Worm (Caenorhabditis elegans) whole organism, L3 larva: ENCODE measurements around the gene F26F2.3.

Source experiments
- R02D3.7 ChIP-seq: fragments of 150-350 bp; optimal IDR thresholded peaks from 2 replicates; lab custom pipeline; 2014; ENCODE audit warnings: missing biosample characterization, missing genetic modification characterization
- aly-2 ChIP-seq: fragments of 150-350 bp; optimal IDR thresholded peaks from 2 replicates; lab custom pipeline; 2014; ENCODE audit warnings: missing biosample characterization, missing genetic modification characterization
- ama-1 ChIP-seq: fragments of 150-350 bp; optimal IDR thresholded peaks from 2 replicates; lab custom pipeline; 2018
- ceh-16 ChIP-seq: sonication (generic microtip); optimal IDR thresholded peaks from 2 replicates; lab custom pipeline; 2017; ENCODE audit warnings: missing biosample characterization, missing genetic modification characterization
- ceh-28 ChIP-seq: fragments of 150-350 bp; optimal IDR thresholded peaks from 2 replicates; lab custom pipeline; 2014; ENCODE audit warnings: missing biosample characterization, missing genetic modification reagents, missing genetic modification characterization
- ceh-9 ChIP-seq: sonication (generic microtip); optimal IDR thresholded peaks from 2 replicates; lab custom pipeline; 2018; ENCODE audit warnings: missing biosample characterization, missing genetic modification characterization
- daf-12 ChIP-seq: fragments of 150-350 bp; optimal IDR thresholded peaks from 2 replicates; lab custom pipeline; 2014; ENCODE audit warnings: missing biosample characterization, missing genetic modification reagents, missing genetic modification characterization
- egl-27 ChIP-seq: sonication (generic microtip); optimal IDR thresholded peaks from 4 replicates; lab custom pipeline; 2017; ENCODE audit warnings: missing biosample characterization, missing genetic modification reagents, missing genetic modification characterization
- elt-1 ChIP-seq: fragments of 150-350 bp; optimal IDR thresholded peaks from 2 replicates; lab custom pipeline; 2014; ENCODE audit warnings: missing biosample characterization, missing genetic modification characterization
- elt-2 ChIP-seq: sonication (generic microtip); optimal IDR thresholded peaks from 2 replicates; lab custom pipeline; 2016; ENCODE audit warnings: missing genetic modification reagents, mild to moderate bottlenecking, missing genetic modification characterization, missing compliant biosample characterization
- elt-3 ChIP-seq, 3 experiments: fragments of 150-350 bp in 1 of 3; sonication (generic microtip) in 2 of 3; optimal IDR thresholded peaks; 2 replicates in 2 of 3; 4 replicates in 1 of 3; lab custom pipeline; 2014 to 2017; ENCODE audit warnings: missing biosample characterization in 3 of 3, missing genetic modification characterization in 3 of 3
- fkh-2 ChIP-seq: fragments of 150-350 bp; optimal IDR thresholded peaks from 2 replicates; lab custom pipeline; 2014; ENCODE audit warnings: missing biosample characterization, missing genetic modification reagents, missing genetic modification characterization
- fos-1 ChIP-seq: fragments of 150-350 bp; optimal IDR thresholded peaks from 2 replicates; lab custom pipeline; 2014; ENCODE audit warnings: missing biosample characterization, missing genetic modification characterization
- hmg-11 ChIP-seq: sonication (generic microtip); optimal IDR thresholded peaks from 2 replicates; lab custom pipeline; 2016; ENCODE audit warnings: missing genetic modification characterization, missing compliant biosample characterization
- lin-15B ChIP-seq: fragments of 150-350 bp; optimal IDR thresholded peaks from 2 replicates; lab custom pipeline; 2014; ENCODE audit warnings: missing biosample characterization, missing genetic modification characterization
- lin-39 ChIP-seq: fragments of 150-350 bp; optimal IDR thresholded peaks from 2 replicates; lab custom pipeline; 2018; ENCODE audit warnings: missing biosample characterization, missing genetic modification reagents, missing genetic modification characterization
- lsy-12 ChIP-seq: sonication (generic microtip); optimal IDR thresholded peaks from 2 replicates; lab custom pipeline; 2016; ENCODE audit warnings: mild to moderate bottlenecking, missing genetic modification characterization, missing compliant biosample characterization
- mdl-1 ChIP-seq: fragments of 150-350 bp; optimal IDR thresholded peaks from 2 replicates; lab custom pipeline; 2014; ENCODE audit warnings: missing biosample characterization, missing genetic modification characterization
- mml-1 ChIP-seq: fragments of 150-350 bp; sonication (generic microtip); optimal IDR thresholded peaks from 3 replicates; lab custom pipeline; 2014; ENCODE audit warnings: missing biosample characterization, missing genetic modification characterization
- nfya-1 ChIP-seq: sonication (generic microtip); optimal IDR thresholded peaks from 2 replicates; lab custom pipeline; 2017; ENCODE audit warnings: missing genetic modification characterization, mild to moderate bottlenecking, missing compliant biosample characterization, antibody characterized with exemption, moderate library complexity; ENCODE audit not compliant: insufficient read depth
- nhr-11 ChIP-seq: fragments of 150-350 bp; optimal IDR thresholded peaks from 2 replicates; lab custom pipeline; 2014; ENCODE audit warnings: missing biosample characterization, missing genetic modification characterization
- nhr-12 ChIP-seq: fragments of 150-350 bp; optimal IDR thresholded peaks from 2 replicates; lab custom pipeline; 2014; ENCODE audit warnings: missing biosample characterization, missing genetic modification characterization
- nhr-237 ChIP-seq: fragments of 150-350 bp; optimal IDR thresholded peaks from 2 replicates; lab custom pipeline; 2014; ENCODE audit warnings: missing biosample characterization, missing genetic modification characterization
- nhr-25 ChIP-seq: sonication (generic microtip); optimal IDR thresholded peaks from 2 replicates; lab custom pipeline; 2017; ENCODE audit warnings: missing biosample characterization, missing genetic modification characterization
- nhr-43 ChIP-seq: sonication (generic microtip); optimal IDR thresholded peaks from 2 replicates; lab custom pipeline; 2016; ENCODE audit warnings: mild to moderate bottlenecking, missing genetic modification characterization, missing compliant biosample characterization; ENCODE audit not compliant: poor library complexity, severe bottlenecking
- nhr-67 ChIP-seq: fragments of 150-350 bp; optimal IDR thresholded peaks from 2 replicates; lab custom pipeline; 2014; ENCODE audit warnings: missing biosample characterization, missing genetic modification characterization
- nhr-76 ChIP-seq: fragments of 150-350 bp; sonication (generic microtip); optimal IDR thresholded peaks from 5 replicates; lab custom pipeline; 2014; ENCODE audit warnings: missing biosample characterization, missing genetic modification characterization
- nhr-77 ChIP-seq: fragments of 150-350 bp; optimal IDR thresholded peaks from 2 replicates; lab custom pipeline; 2014; ENCODE audit warnings: missing biosample characterization, missing genetic modification characterization
- pha-4 ChIP-seq: fragments of 150-350 bp; optimal IDR thresholded peaks from 2 replicates; lab custom pipeline; 2014; ENCODE audit warnings: missing biosample characterization, missing genetic modification reagents, missing genetic modification characterization
- sea-2 ChIP-seq: fragments of 150-350 bp; sonication (generic microtip); optimal IDR thresholded peaks from 4 replicates; lab custom pipeline; 2014; ENCODE audit warnings: missing biosample characterization, missing genetic modification reagents, missing genetic modification characterization
- skn-1 ChIP-seq: fragments of 150-350 bp; optimal IDR thresholded peaks from 2 replicates; lab custom pipeline; 2014; ENCODE audit warnings: missing biosample characterization, missing genetic modification characterization
- tbx-2 ChIP-seq: sonication (generic microtip); optimal IDR thresholded peaks from 2 replicates; lab custom pipeline; 2016; ENCODE audit warnings: mild to moderate bottlenecking, missing genetic modification characterization, missing compliant biosample characterization
- unc-39 ChIP-seq: sonication (generic microtip); optimal IDR thresholded peaks from 4 replicates; lab custom pipeline; 2017; ENCODE audit warnings: missing biosample characterization, missing genetic modification characterization
- unc-62 ChIP-seq: fragments of 150-350 bp; sonication (generic microtip); optimal IDR thresholded peaks from 4 replicates; lab custom pipeline; 2014; ENCODE audit warnings: missing biosample characterization, missing genetic modification reagents, missing genetic modification characterization
- ztf-11 ChIP-seq: fragments of 150-350 bp; optimal IDR thresholded peaks from 2 replicates; lab custom pipeline; 2014; ENCODE audit warnings: missing biosample characterization, missing genetic modification characterization
- ztf-4 ChIP-seq: fragments of 150-350 bp; optimal IDR thresholded peaks from 2 replicates; lab custom pipeline; 2014; ENCODE audit warnings: missing biosample characterization, missing genetic modification characterization

F26F2.3 gene

DNA sequence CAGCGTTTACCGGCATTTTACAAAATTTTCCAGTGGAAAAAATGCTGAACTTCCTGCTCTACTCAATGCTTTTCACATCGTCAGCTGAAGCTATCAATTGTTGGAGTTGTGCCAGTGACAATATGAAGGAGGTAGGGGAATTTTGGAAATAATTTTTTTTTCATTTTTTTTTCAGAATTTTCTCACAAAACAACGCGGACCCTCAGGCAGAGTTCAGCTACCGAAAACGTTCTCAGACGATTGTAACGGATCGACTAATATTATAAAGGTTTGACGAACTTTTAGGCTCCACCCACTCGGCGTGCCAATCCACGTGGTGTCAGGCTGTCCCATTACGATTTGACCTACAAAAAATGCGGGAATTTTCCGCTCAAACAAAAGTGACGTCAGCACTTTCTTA lies 13.2 kb upstream of the F26F2.3 start, which contains the start of gene F26F2.8:
TSS of gene F26F2.8 (plus strand) at position 13 of the 400 bp plus-strand sequence.
- TF ChIP-seq mml-1 (no peak), nhr-43 (tag; lab: Kevin White, UChicago) (no peak), lin-39 (tag; lab: Kevin White, UChicago) (no peak), nhr-25 (no peak)

DNA sequence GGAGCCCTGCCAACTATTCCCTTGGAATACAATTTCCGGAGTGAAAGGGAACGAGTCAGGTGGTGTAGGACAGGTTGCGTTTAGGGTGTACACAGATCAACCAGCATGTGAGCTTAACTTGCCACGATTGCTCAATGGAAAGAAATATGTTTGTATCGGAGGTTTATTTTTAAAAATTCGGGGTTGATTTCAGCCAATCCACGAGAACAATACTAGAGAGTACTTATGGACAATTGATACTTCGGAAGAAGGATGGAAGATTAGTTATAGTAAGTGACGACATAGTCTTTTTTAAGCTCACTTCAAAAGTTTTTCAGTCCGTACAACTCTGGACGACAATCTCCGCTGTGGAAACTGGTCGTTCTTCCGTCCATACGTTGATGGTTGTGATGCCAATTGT lies 8.5 kb upstream of the F26F2.3 start:
- TF ChIP-seq pha-4 (tag; lab: Kevin White, UChicago), result no peak
- TF ChIP-seq lin-15B, result no peak
- no peak for TF ChIP-seq unc-62 (GFP tag; lab: Kevin White, UChicago)
- no peak for TF ChIP-seq nhr-12 (tag; lab: Kevin White, UChicago)
- TF ChIP-seq nhr-43 (tag; lab: Kevin White, UChicago), result no peak
- no peak for TF ChIP-seq elt-2
- TF ChIP-seq ztf-11 (tag; lab: Kevin White, UChicago), result no peak
- no peak for TF ChIP-seq nhr-237
- TF ChIP-seq nhr-11 (tag; lab: Kevin White, UChicago), result no peak
- TF ChIP-seq sea-2 (GFP tag; lab: Kevin White, UChicago), result no peak
- TF ChIP-seq mml-1, result no peak
- TF ChIP-seq skn-1, result no peak
- TF ChIP-seq hmg-11 (tag; lab: Kevin White, UChicago), result no peak
- no peak for TF ChIP-seq nhr-67 (tag; lab: Kevin White, UChicago)
- TF ChIP-seq nfya-1, result no peak
- TF ChIP-seq R02D3.7 (tag; lab: Kevin White, UChicago), result no peak
- TF ChIP-seq aly-2 (tag; lab: Kevin White, UChicago), result no peak
- TF ChIP-seq elt-1 (tag; lab: Kevin White, UChicago), result no peak
- TF ChIP-seq ceh-16 (tag; lab: Kevin White, UChicago), result no peak

DNA sequence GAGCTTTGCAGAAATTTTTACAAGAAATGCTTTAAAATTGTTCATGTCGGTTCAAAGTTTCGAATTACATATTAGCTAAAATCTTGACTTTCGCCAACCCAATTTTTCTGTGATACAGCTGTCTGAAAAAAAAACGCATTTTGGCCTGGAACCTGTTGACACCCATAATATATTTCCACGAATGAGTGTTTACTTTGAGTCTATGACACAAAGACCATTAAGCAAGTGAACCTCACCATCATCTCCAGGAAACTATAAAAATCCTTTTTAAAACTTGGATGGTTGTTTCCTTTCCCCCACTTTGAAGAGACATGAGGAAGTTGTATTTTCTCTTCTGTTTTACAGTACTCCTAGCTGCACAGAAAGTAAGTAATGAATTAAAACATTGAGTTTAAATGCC lies 8.0 kb upstream of the F26F2.3 start, which contains the start of gene clec-263:
TSS of gene clec-263 (plus strand) at position 301 of the 400 bp plus-strand sequence.
- TF ChIP-seq unc-39 (tag; lab: Kevin White, UChicago) (no peak), mdl-1 (tag; lab: Kevin White, UChicago) (no peak), elt-3 (tag; optimal IDR thresholded peaks at IDR 0.05; lab: Kevin White, UChicago) (no peak), ama-1 (lab: Kevin White, UChicago) (no peak), egl-27 (tag; lab: Kevin White, UChicago) (no peak), nhr-12 (tag; lab: Kevin White, UChicago) (no peak), ztf-4 (tag; lab: Kevin White, UChicago) (no peak), fos-1 (no peak), daf-12 (tag; lab: Kevin White, UChicago) (no peak), ceh-16 (tag; lab: Kevin White, UChicago) (no peak), ceh-9 (tag; lab: Kevin White, UChicago) (no peak)

- TF ChIP-seq fkh-2 (tag; lab: Kevin White, UChicago), result no peak
- TF ChIP-seq nfya-1, result no peak
- no peak for TF ChIP-seq ceh-28 (tag; lab: Kevin White, UChicago)
- TF ChIP-seq lin-39 (tag; lab: Kevin White, UChicago), result no peak
- TF ChIP-seq skn-1, result no peak
- TF ChIP-seq nhr-25, result no peak
- no peak for TF ChIP-seq mdl-1 (tag; lab: Kevin White, UChicago)
- TF ChIP-seq lsy-12 (tag; lab: Kevin White, UChicago), result no peak
- no peak for TF ChIP-seq lin-15B
- TF ChIP-seq elt-2, result no peak
- no peak for TF ChIP-seq nhr-76 (tag; lab: Kevin White, UChicago)
- no peak for TF ChIP-seq unc-62 (GFP tag; lab: Kevin White, UChicago)
- TF ChIP-seq sea-2 (GFP tag; lab: Kevin White, UChicago), result no peak
- no peak for TF ChIP-seq nhr-77 (tag; lab: Kevin White, UChicago)
- TF ChIP-seq ztf-11 (tag; lab: Kevin White, UChicago), result no peak
- TF ChIP-seq tbx-2 (tag; lab: Kevin White, UChicago), result no peak
- no peak for TF ChIP-seq aly-2 (tag; lab: Kevin White, UChicago)
- TF ChIP-seq nhr-43 (tag; lab: Kevin White, UChicago), result no peak
Measured at ce11 chrV:20573392-20573791, 7.0 kb upstream of the F26F2.3 start, which contains the start of gene F26F2.5. TSS of gene F26F2.5 (plus strand) at chrV:20573692.
